Fruit fly (Drosophila melanogaster): ENCODE data around the gene bbx.

The bbx gene

dm6 chrX:21319202-21319772 lies 43.5 kb upstream of the bbx start, which contains the start of the genes SLIRP1 and anox (continued):
- peak; percentile 64 to 81 for TF ChIP-seq salr (GFP tag; optimal IDR thresholded peaks at IDR 0.05)
- peak; percentile 90 for TF ChIP-seq CG3032 (tag; optimal IDR thresholded peaks at IDR 0.05)
- TF ChIP-seq topi (GFP tag; optimal IDR thresholded peaks at IDR 0.05), result peak; percentile 90
- peak; percentile 70 for TF ChIP-seq Blimp-1 (GFP tag; optimal IDR thresholded peaks at IDR 0.05)
- peak; percentile 86 for TF ChIP-seq CG31627 (GFP tag; optimal IDR thresholded peaks at IDR 0.05)
- TF ChIP-seq ss (GFP tag; optimal IDR thresholded peaks at IDR 0.05), result peak; percentile 82 to 86
- TF ChIP-seq CG16779 (tag; optimal IDR thresholded peaks at IDR 0.05), result peak; percentile 79
- peak; percentile 92 for TF ChIP-seq Ets96B (tag; optimal IDR thresholded peaks at IDR 0.05)
- TF ChIP-seq CG34406 (GFP tag; optimal IDR thresholded peaks at IDR 0.05), result peak; percentile 84
- peak; percentile 75 for TF ChIP-seq Ets21C (GFP tag; optimal IDR thresholded peaks at IDR 0.05)
- TF ChIP-seq CG3919 (GFP tag; optimal IDR thresholded peaks at IDR 0.05), result peak; percentile 81
- no peak for TF ChIP-seq CG9139 (GFP tag; optimal IDR thresholded peaks at IDR 0.05)
- TF ChIP-seq Hr38 (GFP tag; optimal IDR thresholded peaks at IDR 0.05), result no peak
- TF ChIP-seq fd85E (GFP tag; optimal IDR thresholded peaks at IDR 0.05), result no peak
- peak; percentile 87 for TF ChIP-seq OdsH (GFP tag; optimal IDR thresholded peaks at IDR 0.05)
- TF ChIP-seq eg (GFP tag; IDR thresholded peaks at IDR 0.05), result peak; percentile 80
- peak; percentile 82 for TF ChIP-seq CG11762 (GFP tag; optimal IDR thresholded peaks at IDR 0.05; ENCODE audit: insufficient read depth)
- TF ChIP-seq acj6 (GFP tag; optimal IDR thresholded peaks at IDR 0.05), result peak; percentile 89
- TF ChIP-seq pdm3 (GFP tag; optimal IDR thresholded peaks at IDR 0.05), result peak; percentile 89
- TF ChIP-seq Sox15 (GFP tag; optimal IDR thresholded peaks at IDR 0.05), result peak; percentile 85
- peak; percentile 89 for TF ChIP-seq Met (GFP tag; optimal IDR thresholded peaks at IDR 0.05)
- peak; percentile 64; the same call in 1 of the 3 replicates for TF ChIP-seq CG6163 (GFP tag; IDR thresholded peaks at IDR 0.05)
- peak; percentile 55; the same call in 1 of the 2 replicates for TF ChIP-seq CG11294 (GFP tag; IDR thresholded peaks at IDR 0.05)
- peak; percentile 89 for TF ChIP-seq CG10631 (GFP tag; optimal IDR thresholded peaks at IDR 0.05)
- peak; percentile 85 for TF ChIP-seq Eip75B (GFP tag; optimal IDR thresholded peaks at IDR 0.05)
- TF ChIP-seq Smox (GFP tag; optimal IDR thresholded peaks at IDR 0.05), result peak; percentile 88
- peak; percentile 59 for TF ChIP-seq dac (GFP tag; optimal IDR thresholded peaks at IDR 0.05)
- TF ChIP-seq CG11902 (GFP tag; optimal IDR thresholded peaks at IDR 0.05), result peak; percentile 77
- TF ChIP-seq CG32006 (GFP tag; optimal IDR thresholded peaks at IDR 0.05), result peak; percentile 89
- TF ChIP-seq fkh (GFP tag; optimal IDR thresholded peaks at IDR 0.05), result peak; percentile 31
- TF ChIP-seq CG10669 (GFP tag; optimal IDR thresholded peaks at IDR 0.05), result peak; percentile 92
- no peak for TF ChIP-seq CG6276 (GFP tag; optimal IDR thresholded peaks at IDR 0.05)
- TF ChIP-seq Hr4 (GFP tag; optimal IDR thresholded peaks at IDR 0.05), result peak; percentile 83
- TF ChIP-seq CG8119 (GFP tag; IDR thresholded peaks at IDR 0.05), result peak; percentile 87
- TF ChIP-seq CG7368 (GFP tag; optimal IDR thresholded peaks at IDR 0.05), result peak; percentile 70
- peak; percentile 87 for TF ChIP-seq Sox14 (GFP tag; optimal IDR thresholded peaks at IDR 0.05)
- TF ChIP-seq vri (GFP tag; optimal IDR thresholded peaks at IDR 0.05), result peak; percentile 54
- peak; percentile 77 for TF ChIP-seq Gug (GFP tag; IDR thresholded peaks at IDR 0.05)

dm6 chrX:21322289-21322981 lies 40.4 kb upstream of the bbx start:
- no peak for TF ChIP-seq CG6163 (GFP tag; IDR thresholded peaks at IDR 0.05)
- no peak for TF ChIP-seq CG16779 (tag; optimal IDR thresholded peaks at IDR 0.05)
- 0 out of 3 replicates have a peak, but pooled peaks have one; percentile 22 for TF ChIP-seq eg (GFP tag; IDR thresholded peaks at IDR 0.05)
- peak; percentile 48 for TF ChIP-seq CG3032 (tag; optimal IDR thresholded peaks at IDR 0.05)
- TF ChIP-seq CG8632 (GFP tag; optimal IDR thresholded peaks at IDR 0.05), result no peak
- no peak for TF ChIP-seq CG4318 (GFP tag; optimal IDR thresholded peaks at IDR 0.05)
- peak; percentile 18; the same call in 1 of the 2 replicates for TF ChIP-seq CG15336 (GFP tag; IDR thresholded peaks at IDR 0.05)
- TF ChIP-seq acj6 (GFP tag; optimal IDR thresholded peaks at IDR 0.05), result no peak
- TF ChIP-seq Ets96B (tag; optimal IDR thresholded peaks at IDR 0.05), result peak; percentile 28
- TF ChIP-seq CG11762 (GFP tag; optimal IDR thresholded peaks at IDR 0.05; ENCODE audit: insufficient read depth), result peak; percentile 19
- peak; percentile 44 for TF ChIP-seq CG6276 (GFP tag; optimal IDR thresholded peaks at IDR 0.05)
- TF ChIP-seq Eip78C (GFP tag), result no peak
- TF ChIP-seq spab (GFP tag; optimal IDR thresholded peaks at IDR 0.05), result no peak
- no peak for TF ChIP-seq Gug (GFP tag; IDR thresholded peaks at IDR 0.05)
- peak; percentile 5 for TF ChIP-seq Blimp-1 (GFP tag; optimal IDR thresholded peaks at IDR 0.05)
- no peak for TF ChIP-seq CG34406 (GFP tag; optimal IDR thresholded peaks at IDR 0.05)
- TF ChIP-seq CG7368 (GFP tag; optimal IDR thresholded peaks at IDR 0.05), result peak; percentile 1
- TF ChIP-seq CG9139 (GFP tag; optimal IDR thresholded peaks at IDR 0.05), result no peak
- TF ChIP-seq topi (GFP tag; optimal IDR thresholded peaks at IDR 0.05), result peak; percentile 49
- no peak for TF ChIP-seq esn (GFP tag; optimal IDR thresholded peaks at IDR 0.05)
- TF ChIP-seq Hr4 (GFP tag; optimal IDR thresholded peaks at IDR 0.05), result no peak
- peak; percentile 26 for TF ChIP-seq CG3919 (GFP tag; optimal IDR thresholded peaks at IDR 0.05)
- TF ChIP-seq CG10669 (GFP tag; optimal IDR thresholded peaks at IDR 0.05), result peak; percentile 52
- peak; percentile 33 for TF ChIP-seq Eip75B (GFP tag; optimal IDR thresholded peaks at IDR 0.05)
- TF ChIP-seq Met (GFP tag; optimal IDR thresholded peaks at IDR 0.05), result peak; percentile 54
- peak; percentile 36 for TF ChIP-seq cyc (GFP tag; optimal IDR thresholded peaks at IDR 0.05)
- no peak for TF ChIP-seq CG8119 (GFP tag; IDR thresholded peaks at IDR 0.05)
- TF ChIP-seq ss (GFP tag; optimal IDR thresholded peaks at IDR 0.05), result peak in 1 of 2 experiments; percentile 39
